Worm (Caenorhabditis elegans): ENCODE results near the gene trpp-3.

The trpp-3 gene

ce11 chrIII:9483716-9484115, 41.6 kb upstream of the trpp-3 start (continued):
- TF ChIP-seq hlh-30 (tag; optimal IDR thresholded peaks at IDR 0.05; ENCODE audit: insufficient read depth) (no peak), rnt-1 (tag; optimal IDR thresholded peaks at IDR 0.05) (no peak), ceh-34 (tag; optimal IDR thresholded peaks at IDR 0.05) (peak; percentile 32), hlh-8 (tag; optimal IDR thresholded peaks at IDR 0.05) (peak; percentile 80), ceh-30 (tag; optimal IDR thresholded peaks at IDR 0.05) (no peak), hlh-13 (GFP tag; optimal IDR thresholded peaks at IDR 0.05) (no peak), ceh-31 (tag; optimal IDR thresholded peaks at IDR 0.05) (peak; percentile 56), eyg-1 (tag; optimal IDR thresholded peaks at IDR 0.05) (no peak)

ce11 chrIII:9485373-9485772, 40.0 kb upstream of the trpp-3 start, which contains the start of gene bre-3:
Gene bre-3, minus strand, starts transcription at chrIII:9485473.
- TF ChIP-seq K09A11.1 (tag; optimal IDR thresholded peaks at IDR 0.05; ENCODE audit: insufficient read depth) (no peak), Y22D7AL.16 (tag; optimal IDR thresholded peaks at IDR 0.05) (no peak), unc-42 (tag; optimal IDR thresholded peaks at IDR 0.05) (no peak), madf-2 (tag; optimal IDR thresholded peaks at IDR 0.05) (no peak), C08G9.2 (tag; optimal IDR thresholded peaks at IDR 0.05) (no peak), rnt-1 (tag; optimal IDR thresholded peaks at IDR 0.05) (no peak), ztf-16 (tag; optimal IDR thresholded peaks at IDR 0.05) (no peak), hlh-13 (GFP tag; optimal IDR thresholded peaks at IDR 0.05) (no peak), F13H6.1 (tag; optimal IDR thresholded peaks at IDR 0.05) (no peak), tbx-2 (tag; optimal IDR thresholded peaks at IDR 0.05) (no peak), ceh-18 (tag; optimal IDR thresholded peaks at IDR 0.05) (no peak), fkh-10 (GFP tag; optimal IDR thresholded peaks at IDR 0.05) (no peak), che-1 (tag; optimal IDR thresholded peaks at IDR 0.05) (no peak), dmd-4 (tag; optimal IDR thresholded peaks at IDR 0.05; ENCODE audit: borderline replicate concordance) (no peak), odd-2 (tag; optimal IDR thresholded peaks at IDR 0.05) (no peak), ceh-34 (tag; optimal IDR thresholded peaks at IDR 0.05) (no peak), pax-1 (tag; optimal IDR thresholded peaks at IDR 0.05) (no peak), hlh-6 (tag; optimal IDR thresholded peaks at IDR 0.05) (no peak)

ce11 chrIII:9487454-9487853, 37.9 kb upstream of the trpp-3 start:
- TF ChIP-seq lin-11 (tag; optimal IDR thresholded peaks at IDR 0.05) = no peak
- TF ChIP-seq npax-4 (tag; optimal IDR thresholded peaks at IDR 0.05) = no peak
- no peak for TF ChIP-seq gmeb-2 (tag; optimal IDR thresholded peaks at IDR 0.05)
- TF ChIP-seq tbx-7 (tag; optimal IDR thresholded peaks at IDR 0.05) = no peak
- no peak for TF ChIP-seq rnt-1 (tag; optimal IDR thresholded peaks at IDR 0.05)
- peak; percentile 6 for TF ChIP-seq elt-2 (tag; optimal IDR thresholded peaks at IDR 0.05)

ce11 chrIII:9488027-9488426, 37.3 kb upstream of the trpp-3 start:
- TF ChIP-seq elt-4 (tag; optimal IDR thresholded peaks at IDR 0.05) (no peak), ets-4 (tag; optimal IDR thresholded peaks at IDR 0.05) (no peak), lim-6 (tag; optimal IDR thresholded peaks at IDR 0.05) (no peak), hlh-30 (tag; optimal IDR thresholded peaks at IDR 0.05; ENCODE audit: insufficient read depth) (no peak), nhr-232 (tag; optimal IDR thresholded peaks at IDR 0.05) (no peak), ceh-30 (tag; optimal IDR thresholded peaks at IDR 0.05) (no peak), unc-55 (GFP tag; optimal IDR thresholded peaks at IDR 0.05) (no peak)

ce11 chrIII:9488431-9488830, 36.9 kb upstream of the trpp-3 start, which contains the start of gene nlp-36:
Gene nlp-36, plus strand, starts transcription at chrIII:9488731.
- no peak for TF ChIP-seq fkh-6 (tag; optimal IDR thresholded peaks at IDR 0.05)
- TF ChIP-seq unc-3 (GFP tag; conservative IDR thresholded peaks at IDR 0.05) = no peak
- TF ChIP-seq unc-3 (tag; optimal IDR thresholded peaks at IDR 0.05) = no peak
- TF ChIP-seq rnt-1 (tag; optimal IDR thresholded peaks at IDR 0.05) = no peak
- no peak for TF ChIP-seq fax-1 (tag; optimal IDR thresholded peaks at IDR 0.05)
- no peak for TF ChIP-seq ceh-45 (GFP tag; IDR thresholded peaks at IDR 0.05)
- TF ChIP-seq ztf-16 (tag; optimal IDR thresholded peaks at IDR 0.05) = no peak
- TF ChIP-seq pha-4 (tag; optimal IDR thresholded peaks at IDR 0.05) = no peak

Data from whole organism, late embryonic.